Worm (Caenorhabditis elegans) whole organism, young adult: ENCODE measurements around the gene nhr-218.

Experiments used
- ZK185.1 ChIP-seq: sonication (generic microtip); optimal IDR thresholded peaks from 2 replicates; lab custom pipeline; 2016; ENCODE audit warnings: mild to moderate bottlenecking, missing genetic modification characterization, missing compliant biosample characterization; ENCODE audit not compliant: poor library complexity, severe bottlenecking
- ceh-79 ChIP-seq: sonication (generic microtip); optimal IDR thresholded peaks from 2 replicates; lab custom pipeline; 2017; ENCODE audit warnings: mild to moderate bottlenecking, missing genetic modification characterization, missing compliant biosample characterization
- chd-7 ChIP-seq: sonication (generic microtip); optimal IDR thresholded peaks from 2 replicates; lab custom pipeline; 2016; ENCODE audit warnings: mild to moderate bottlenecking, missing genetic modification characterization, moderate library complexity, missing compliant biosample characterization
- dpff-1 ChIP-seq: sonication (generic microtip); optimal IDR thresholded peaks from 2 replicates; lab custom pipeline; 2017; ENCODE audit warnings: mild to moderate bottlenecking, missing genetic modification characterization, missing compliant biosample characterization
- nhr-90 ChIP-seq: sonication (generic microtip); optimal IDR thresholded peaks from 2 replicates; lab custom pipeline; 2016; ENCODE audit warnings: missing genotype, mild to moderate bottlenecking, missing genetic modification characterization, missing compliant biosample characterization
- sdz-38 ChIP-seq: sonication (generic microtip); optimal IDR thresholded peaks from 2 replicates; lab custom pipeline; 2016; ENCODE audit warnings: missing genotype, missing genetic modification characterization, missing compliant biosample characterization
- zim-3 ChIP-seq: sonication (generic microtip); optimal IDR thresholded peaks from 2 replicates; lab custom pipeline; 2017; ENCODE audit warnings: mild to moderate bottlenecking, missing genetic modification characterization, moderate library complexity, missing compliant biosample characterization

- TF ChIP-seq nhr-90 (tag; lab: Kevin White, UChicago) = no peak
- no peak for TF ChIP-seq ZK185.1 (tag; lab: Kevin White, UChicago)
- no peak for TF ChIP-seq sdz-38 (tag; lab: Kevin White, UChicago)
- TF ChIP-seq chd-7 (tag; lab: Kevin White, UChicago) = no peak
- TF ChIP-seq ceh-79 (tag; lab: Kevin White, UChicago) = no peak
- no peak for TF ChIP-seq dpff-1 (tag; lab: Kevin White, UChicago)
- no peak for TF ChIP-seq zim-3 (tag; lab: Kevin White, UChicago)
Measured at ce11 chrV:16287619-16288018, 29.4 kb downstream of the nhr-218 start, which contains the start of gene F28G4.3.
